Worm (Caenorhabditis elegans): ENCODE measurements around the gene srw-118.

DNA sequence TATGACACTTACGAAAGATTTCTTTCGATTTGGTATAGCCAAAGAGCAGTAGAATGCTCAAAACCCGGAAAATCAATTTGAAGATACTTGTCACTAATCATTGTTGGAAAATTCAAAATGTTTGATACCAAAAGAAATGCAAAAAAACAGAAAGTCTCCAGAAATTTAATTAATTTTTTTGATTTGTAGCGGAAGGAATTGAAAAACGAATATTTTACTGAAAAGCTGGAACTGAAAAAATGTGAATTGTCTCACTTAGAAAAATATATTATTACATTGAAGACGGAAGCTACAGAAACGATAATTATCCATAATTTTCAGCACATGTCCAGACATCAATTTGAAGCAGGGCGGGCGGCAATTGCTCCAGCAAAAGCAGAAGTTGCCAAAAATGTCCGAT is 16.9 kb downstream of the srw-118 start, which contains the start of gene srw-138:
- no peak for TF ChIP-seq ztf-11 (tag; optimal IDR thresholded peaks at IDR 0.05)
- no peak for TF ChIP-seq unc-39 (tag; optimal IDR thresholded peaks at IDR 0.05)
- TF ChIP-seq ama-1 (optimal IDR thresholded peaks at IDR 0.05), result no peak
- TF ChIP-seq pha-4 (tag; optimal IDR thresholded peaks at IDR 0.05), result no peak

Data from whole organism, L3 larva.